Worm (Caenorhabditis elegans) whole organism, L2 larva: Measurements from ENCODE around the gene srj-49.

Experiments
- F13H6.1 ChIP-seq: sonication (generic microtip); optimal IDR thresholded peaks from 2 replicates; lab custom pipeline; 2016; ENCODE audit warnings: missing genetic modification characterization, missing compliant biosample characterization
- R02D3.7 ChIP-seq: fragments of 150-350 bp; optimal IDR thresholded peaks from 2 replicates; lab custom pipeline; 2014; ENCODE audit warnings: missing biosample characterization, missing genetic modification characterization
- ZK546.5 ChIP-seq: sonication (generic microtip); optimal IDR thresholded peaks from 2 replicates; lab custom pipeline; 2017; ENCODE audit warnings: missing biosample characterization, missing genetic modification characterization
- aly-2 ChIP-seq: fragments of 150-350 bp; optimal IDR thresholded peaks from 2 replicates; lab custom pipeline; 2014; ENCODE audit warnings: missing biosample characterization, missing genetic modification characterization

- TF ChIP-seq ZK546.5 = no peak
- no peak for TF ChIP-seq F13H6.1
- TF ChIP-seq R02D3.7 (tag; lab: Kevin White, UChicago) = no peak
- TF ChIP-seq aly-2 (tag; lab: Kevin White, UChicago) = no peak
Observed at ce11 chrV:2881016-2881415, 32.9 kb upstream of the srj-49 start, which contains the start of gene ifc-1.
